Worm (Caenorhabditis elegans) whole organism, L1 larva: Measurements from ENCODE around the gene D1086.1.

ENCODE experiments used
- C04F5.9 ChIP-seq: sonication (generic microtip); optimal IDR thresholded peaks from 2 replicates; lab custom pipeline; 2016; ENCODE audit warnings: missing genetic modification characterization, missing compliant biosample characterization
- alr-1 ChIP-seq: fragments of 200-800 bp; sonication (Bioruptor generic); optimal IDR thresholded peaks from 2 replicates; lab custom pipeline; 2018; ENCODE audit warnings: borderline replicate concordance, mild to moderate bottlenecking, missing genetic modification characterization, missing compliant biosample characterization
- ceh-63 ChIP-seq: fragments of 200-800 bp; sonication (Bioruptor generic); optimal IDR thresholded peaks from 2 replicates; lab custom pipeline; 2018; ENCODE audit warnings: mild to moderate bottlenecking, missing genetic modification characterization, missing compliant biosample characterization
- ceh-8 ChIP-seq: fragments of 200-800 bp; sonication (Bioruptor generic); optimal IDR thresholded peaks from 2 replicates; lab custom pipeline; 2018; ENCODE audit warnings: mild to moderate bottlenecking, missing genetic modification characterization, moderate library complexity, missing compliant biosample characterization
- ceh-88 ChIP-seq: fragments of 200-800 bp; sonication (Bioruptor generic); IDR thresholded peaks from 2 replicates; pipeline ENCODE4 v1.3.6; 2022; ENCODE audit warnings: missing genetic modification characterization, missing compliant biosample characterization
- ceh-90 ChIP-seq: sonication (generic microtip); optimal IDR thresholded peaks from 2 replicates; lab custom pipeline; 2016; ENCODE audit warnings: missing genetic modification characterization, missing compliant biosample characterization
- ces-1 ChIP-seq: fragments of 150-350 bp; optimal IDR thresholded peaks from 2 replicates; lab custom pipeline; 2014; ENCODE audit warnings: missing biosample characterization, missing genetic modification reagents, missing genetic modification characterization
- efl-1 ChIP-seq, 4 experiments: fragments of 150-350 bp; optimal IDR thresholded peaks in 3 of 4; peaks in 1 of 4; 1 replicate in 1 of 4; 2 replicates in 3 of 4; lab custom pipeline; 2014; ENCODE audit warnings: missing biosample characterization in 2 of 4, missing genetic modification characterization in 2 of 4, missing genetic modification reagents in 2 of 4
- efl-3 ChIP-seq: fragments of 200-800 bp; sonication (Bioruptor generic); optimal IDR thresholded peaks from 2 replicates; lab custom pipeline; 2018; ENCODE audit warnings: mild to moderate bottlenecking, missing genetic modification characterization, missing compliant biosample characterization
- egl-27 ChIP-seq, 2 experiments: fragments of 150-350 bp in 1 of 2; sonication (generic microtip); optimal IDR thresholded peaks; 3 replicates each; lab custom pipeline; 2017 to 2018; ENCODE audit warnings: missing biosample characterization in 2 of 2, missing genetic modification characterization in 2 of 2, missing genetic modification reagents in 2 of 2
- elt-2 ChIP-seq: sonication (generic microtip); optimal IDR thresholded peaks from 2 replicates; lab custom pipeline; 2016; ENCODE audit warnings: missing genetic modification characterization, mild to moderate bottlenecking, inconsistent platforms, missing compliant biosample characterization, missing genetic modification reagents
- ets-5 ChIP-seq: fragments of 200-800 bp; sonication (Bioruptor generic); IDR thresholded peaks from 2 replicates; pipeline ENCODE4 v1.3.6; 2022; ENCODE audit warnings: missing genetic modification characterization, missing compliant biosample characterization
- fkh-4 ChIP-seq: sonication (generic microtip); optimal IDR thresholded peaks from 2 replicates; lab custom pipeline; 2016; ENCODE audit warnings: missing compliant biosample characterization, missing genetic modification characterization, borderline replicate concordance
- fos-1 ChIP-seq: fragments of 150-350 bp; optimal IDR thresholded peaks from 2 replicates; lab custom pipeline; 2014; ENCODE audit warnings: missing biosample characterization, missing genetic modification characterization
- hlh-17 ChIP-seq: fragments of 200-800 bp; sonication (Bioruptor generic); optimal IDR thresholded peaks from 2 replicates; lab custom pipeline; 2018; ENCODE audit warnings: missing genetic modification characterization, mild to moderate bottlenecking, missing compliant biosample characterization, moderate library complexity, borderline replicate concordance
- irx-1 ChIP-seq: sonication (generic microtip); optimal IDR thresholded peaks from 2 replicates; lab custom pipeline; 2016; ENCODE audit warnings: missing genetic modification characterization, missing compliant biosample characterization
- isw-1 ChIP-seq: fragments of 200-800 bp; sonication (Bioruptor generic); IDR thresholded peaks from 2 replicates; pipeline ENCODE4 v1.3.6; 2022; ENCODE audit warnings: missing genetic modification characterization, missing compliant biosample characterization
- lin-14 ChIP-seq: fragments of 200-800 bp; sonication (Bioruptor generic); optimal IDR thresholded peaks from 2 replicates; lab custom pipeline; 2018; ENCODE audit warnings: mild to moderate bottlenecking, missing genetic modification characterization, moderate library complexity, missing compliant biosample characterization
- lin-39 ChIP-seq: fragments of 150-350 bp; optimal IDR thresholded peaks from 2 replicates; lab custom pipeline; 2014; ENCODE audit warnings: missing biosample characterization, missing genetic modification reagents, missing genetic modification characterization
- lsy-2 ChIP-seq, 2 experiments: fragments of 150-350 bp; optimal IDR thresholded peaks; 2 replicates each; lab custom pipeline; 2014; ENCODE audit warnings: missing biosample characterization in 2 of 2, missing genetic modification characterization in 2 of 2
- mab-9 ChIP-seq: fragments of 200-800 bp; sonication (Bioruptor generic); IDR thresholded peaks from 2 replicates; pipeline ENCODE4 v1.3.6; 2022; ENCODE audit warnings: missing genetic modification reagents, missing genetic modification characterization, missing compliant biosample characterization
- nhr-11 ChIP-seq: fragments of 150-350 bp; optimal IDR thresholded peaks from 2 replicates; lab custom pipeline; 2014; ENCODE audit warnings: missing biosample characterization, missing genetic modification characterization
- nhr-12 ChIP-seq: sonication (generic microtip); optimal IDR thresholded peaks from 2 replicates; lab custom pipeline; 2017; ENCODE audit warnings: missing biosample characterization, missing genetic modification characterization
- nhr-237 ChIP-seq: fragments of 150-350 bp; optimal IDR thresholded peaks from 2 replicates; lab custom pipeline; 2014; ENCODE audit warnings: missing biosample characterization, missing genetic modification characterization
- nhr-76 ChIP-seq: sonication (generic microtip); optimal IDR thresholded peaks from 2 replicates; lab custom pipeline; 2017; ENCODE audit warnings: missing biosample characterization, missing genetic modification characterization
- nhr-77 ChIP-seq: fragments of 150-350 bp; optimal IDR thresholded peaks from 2 replicates; lab custom pipeline; 2014; ENCODE audit warnings: missing biosample characterization, missing genetic modification characterization
- pax-3 ChIP-seq: fragments of 200-800 bp; sonication (Bioruptor generic); optimal IDR thresholded peaks from 2 replicates; lab custom pipeline; 2018; ENCODE audit warnings: mild to moderate bottlenecking, missing genetic modification characterization, moderate library complexity, missing compliant biosample characterization
- sox-4 ChIP-seq: sonication (generic microtip); optimal IDR thresholded peaks from 2 replicates; lab custom pipeline; 2016; ENCODE audit warnings: missing genetic modification characterization, missing compliant biosample characterization
- sptf-1 ChIP-seq: fragments of 150-350 bp; optimal IDR thresholded peaks from 2 replicates; lab custom pipeline; 2014; ENCODE audit warnings: missing biosample characterization, missing genetic modification characterization
- sup-37 ChIP-seq: fragments of 200-800 bp; sonication (Bioruptor generic); optimal IDR thresholded peaks from 2 replicates; lab custom pipeline; 2018; ENCODE audit warnings: mild to moderate bottlenecking, missing genetic modification characterization, missing compliant biosample characterization
- tlp-1 ChIP-seq: fragments of 150-350 bp; optimal IDR thresholded peaks from 2 replicates; lab custom pipeline; 2014; ENCODE audit warnings: missing biosample characterization, missing genetic modification characterization
- unc-130 ChIP-seq: fragments of 150-350 bp; optimal IDR thresholded peaks from 2 replicates; lab custom pipeline; 2017; ENCODE audit warnings: missing biosample characterization, missing genetic modification characterization, inconsistent platforms
- unc-62 ChIP-seq: fragments of 150-350 bp; optimal IDR thresholded peaks from 2 replicates; lab custom pipeline; 2014; ENCODE audit warnings: missing biosample characterization, missing genetic modification reagents, missing genetic modification characterization
- unc-86 ChIP-seq: sonication (generic microtip); optimal IDR thresholded peaks from 2 replicates; lab custom pipeline; 2016; ENCODE audit warnings: missing genetic modification characterization, missing compliant biosample characterization
- xbp-1 ChIP-seq: sonication (generic microtip); optimal IDR thresholded peaks from 2 replicates; lab custom pipeline; 2016; ENCODE audit warnings: missing genetic modification characterization, missing compliant biosample characterization
- zip-4 ChIP-seq: fragments of 200-800 bp; sonication (Bioruptor generic); optimal IDR thresholded peaks from 2 replicates; lab custom pipeline; 2018; ENCODE audit warnings: mild to moderate bottlenecking, missing genetic modification characterization, moderate library complexity, missing compliant biosample characterization

The D1086.1 gene

ce11 chrV:14079501-14079900, 19.2 kb upstream of the D1086.1 start, which contains the start of gene D1086.6:
Gene D1086.6, plus strand, starts transcription at chrV:14079801.
- no peak for TF ChIP-seq lsy-2 (tag; optimal IDR thresholded peaks at IDR 0.05; lab: Kevin White, UChicago)
- no peak for TF ChIP-seq egl-27 (tag; optimal IDR thresholded peaks at IDR 0.05; lab: Kevin White, UChicago)
- no peak for TF ChIP-seq pax-3 (tag; lab: Kevin White, UChicago)
- TF ChIP-seq zip-4 (GFP tag; lab: Kevin White, UChicago), result no peak

ce11 chrV:14082453-14082852, 16.2 kb upstream of the D1086.1 start, which contains the start of gene D1086.10:
Gene D1086.10, plus strand, starts transcription at chrV:14082753.
- no peak for TF ChIP-seq efl-1 (optimal IDR thresholded peaks at IDR 0.05; lab: Kevin White, UChicago)
- TF ChIP-seq efl-1 (GFP tag; optimal IDR thresholded peaks at IDR 0.05 in 1 of 2; lab: Kevin White, UChicago), result no peak
- no peak for TF ChIP-seq nhr-12 (tag; lab: Kevin White, UChicago)

DNA sequence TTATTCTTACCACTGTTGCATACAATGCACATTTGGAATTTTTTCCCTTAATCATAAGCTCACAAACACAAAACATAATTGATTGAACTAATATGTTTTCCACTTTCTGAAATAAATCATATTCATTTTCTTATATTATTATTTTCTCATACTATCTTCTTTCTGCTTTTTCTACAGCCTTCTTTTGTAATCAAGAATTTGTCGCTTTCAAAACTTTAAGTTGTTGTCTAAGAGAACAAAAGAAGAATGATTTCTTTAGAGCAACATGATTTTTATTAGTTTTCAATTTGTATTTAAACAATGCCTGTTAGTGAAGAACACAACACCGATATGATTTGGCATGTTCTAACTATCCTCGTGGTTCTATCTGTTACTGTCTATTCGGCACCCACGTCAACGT, 14.7 kb upstream of the D1086.1 start, which contains the start of gene D1086.7:
Gene D1086.7 (plus strand): TSS at position 301 of the 400 bp plus-strand sequence.
- no peak for TF ChIP-seq fkh-4 (tag; lab: Kevin White, UChicago)
- no peak for TF ChIP-seq ceh-88 (GFP tag; lab: Robert Waterston, UW)
- no peak for TF ChIP-seq sox-4 (tag; lab: Kevin White, UChicago)
- TF ChIP-seq nhr-77, result no peak
- no peak for TF ChIP-seq sup-37 (GFP tag; lab: Kevin White, UChicago)
- no peak for TF ChIP-seq lin-14 (GFP tag; lab: Kevin White, UChicago)
- TF ChIP-seq nhr-11 (tag; lab: Kevin White, UChicago), result no peak
- no peak for TF ChIP-seq sptf-1 (tag; lab: Kevin White, UChicago)
- TF ChIP-seq irx-1 (tag; lab: Kevin White, UChicago), result no peak
- no peak for TF ChIP-seq alr-1 (tag; lab: Kevin White, UChicago)
- TF ChIP-seq elt-2 (tag; lab: Kevin White, UChicago), result no peak
- no peak for TF ChIP-seq ceh-8 (GFP tag; lab: Kevin White, UChicago)

- TF ChIP-seq unc-130 (tag; lab: Kevin White, UChicago), result no peak
- TF ChIP-seq nhr-76, result no peak
- TF ChIP-seq ces-1, result no peak
- TF ChIP-seq ceh-90 (tag; lab: Kevin White, UChicago), result no peak
- no peak for TF ChIP-seq lin-39 (tag; lab: Kevin White, UChicago)
- TF ChIP-seq isw-1 (GFP tag; lab: Robert Waterston, UW), result no peak
- TF ChIP-seq ceh-63 (GFP tag; lab: Kevin White, UChicago), result no peak
- no peak for TF ChIP-seq nhr-12 (tag; lab: Kevin White, UChicago)
- no peak for TF ChIP-seq nhr-237 (tag; lab: Kevin White, UChicago)
- TF ChIP-seq lsy-2 (tag; optimal IDR thresholded peaks at IDR 0.05; lab: Kevin White, UChicago), result no peak
- TF ChIP-seq alr-1 (tag; lab: Kevin White, UChicago), result no peak
- TF ChIP-seq hlh-17 (GFP tag; lab: Kevin White, UChicago), result no peak
- no peak for TF ChIP-seq nhr-11 (tag; lab: Kevin White, UChicago)
- no peak for TF ChIP-seq pax-3 (tag; lab: Kevin White, UChicago)
- TF ChIP-seq xbp-1 (tag; lab: Kevin White, UChicago), result no peak
- TF ChIP-seq tlp-1, result no peak
- no peak for TF ChIP-seq unc-86 (tag; lab: Kevin White, UChicago)
- TF ChIP-seq fos-1 (tag; lab: Kevin White, UChicago), result no peak
- TF ChIP-seq unc-62 (GFP tag; lab: Kevin White, UChicago), result no peak
- TF ChIP-seq mab-9 (GFP tag; lab: Robert Waterston, UW), result no peak
These were observed 13.1 kb upstream of the D1086.1 start, which contains the start of gene D1086.18 for ce11 chrV:14085589-14085988. Gene D1086.18, plus strand, starts transcription at chrV:14085889.

ce11 chrV:14088051-14088450, 10.6 kb upstream of the D1086.1 start, which contains the start of gene D1086.19:
Gene D1086.19, plus strand, starts transcription at chrV:14088351.
- TF ChIP-seq C04F5.9 (tag; lab: Kevin White, UChicago), result no peak
- TF ChIP-seq xbp-1 (tag; lab: Kevin White, UChicago), result no peak
- TF ChIP-seq nhr-76, result no peak
- TF ChIP-seq ets-5, result no peak
- TF ChIP-seq efl-3 (GFP tag; lab: Kevin White, UChicago), result no peak
